Fruit fly (Drosophila melanogaster) whole organism, pupa: ENCODE data around the gene CG32625.

Experiments
- CG10348 ChIP-seq: fragments of 200-800 bp; sonication (Bioruptor generic); IDR thresholded peaks from 2 replicates; pipeline ENCODE4 v1.3.6; 2022; ENCODE audit warnings: missing biosample characterization, missing genetic modification characterization
- CG12605 ChIP-seq: fragments of 200-800 bp; sonication (Bioruptor generic); IDR thresholded peaks from 2 replicates; pipeline ENCODE4 v1.3.6; 2022; ENCODE audit warnings: missing biosample characterization, missing genetic modification characterization
- CG13204 ChIP-seq: fragments of 200-800 bp; sonication (Bioruptor generic); optimal IDR thresholded peaks from 2 replicates; lab custom pipeline; 2018; ENCODE audit warnings: missing biosample characterization, mild to moderate bottlenecking, missing genetic modification characterization, moderate library complexity
- CG14655 ChIP-seq: fragments of 200-800 bp; sonication (Bioruptor generic); optimal IDR thresholded peaks from 3 replicates; lab custom pipeline; 2017; ENCODE audit warnings: mild to moderate bottlenecking, missing biosample characterization, missing genetic modification reagents, missing genetic modification characterization
- CG15710 ChIP-seq: fragments of 200-800 bp; sonication (Bioruptor generic); optimal IDR thresholded peaks from 2 replicates; lab custom pipeline; 2018; ENCODE audit warnings: missing biosample characterization, mild to moderate bottlenecking, missing genetic modification characterization, moderate library complexity
- CG17806 ChIP-seq: fragments of 200-800 bp; sonication (Bioruptor generic); optimal IDR thresholded peaks from 2 replicates; lab custom pipeline; 2018; ENCODE audit warnings: missing biosample characterization, mild to moderate bottlenecking, missing genetic modification characterization, moderate library complexity
- CG32121 ChIP-seq: fragments of 200-800 bp; sonication (Bioruptor generic); IDR thresholded peaks from 2 replicates; pipeline ENCODE4 v1.3.6; 2022; ENCODE audit warnings: missing biosample characterization, missing genetic modification characterization
- CG34367 ChIP-seq: fragments of 200-800 bp; sonication (Bioruptor generic); optimal IDR thresholded peaks from 2 replicates; lab custom pipeline; 2018; ENCODE audit warnings: missing biosample characterization, mild to moderate bottlenecking, missing genetic modification characterization
- CG4496 ChIP-seq: fragments of 200-800 bp; sonication (Bioruptor generic); IDR thresholded peaks from 3 replicates; pipeline ENCODE4 v1.3.6; 2022; ENCODE audit warnings: missing biosample characterization, missing genetic modification characterization
- CG8159 ChIP-seq: fragments of 200-800 bp; sonication (Bioruptor generic); optimal IDR thresholded peaks from 3 replicates; lab custom pipeline; 2018; ENCODE audit warnings: missing biosample characterization, mild to moderate bottlenecking, missing genetic modification characterization, moderate library complexity
- CG8301 ChIP-seq: fragments of 200-800 bp; sonication (Bioruptor generic); optimal IDR thresholded peaks from 2 replicates; lab custom pipeline; 2018; ENCODE audit warnings: missing biosample characterization, mild to moderate bottlenecking, missing genetic modification characterization
- CG9948 ChIP-seq: fragments of 200-800 bp; sonication (Bioruptor generic); optimal IDR thresholded peaks from 2 replicates; lab custom pipeline; 2018; ENCODE audit warnings: missing biosample characterization, mild to moderate bottlenecking, missing genetic modification characterization, moderate library complexity
- D1 ChIP-seq: fragments of 200-800 bp; sonication (Bioruptor generic); optimal IDR thresholded peaks from 2 replicates; lab custom pipeline; 2018; ENCODE audit warnings: missing biosample characterization, mild to moderate bottlenecking, missing genetic modification characterization, moderate library complexity
- EcR ChIP-seq: fragments of 200-800 bp; sonication (Bioruptor generic); optimal IDR thresholded peaks from 3 replicates; lab custom pipeline; 2019; ENCODE audit warnings: missing biosample characterization, missing genetic modification characterization, mild to moderate bottlenecking, moderate library complexity, missing genetic modification reagents
- Ets98B ChIP-seq: fragments of 200-800 bp; sonication (Bioruptor generic); IDR thresholded peaks from 2 replicates; pipeline ENCODE4 v1.3.6; 2022; ENCODE audit warnings: missing biosample characterization, missing genetic modification characterization
- Pif1A ChIP-seq: fragments of 200-800 bp; sonication (Bioruptor generic); optimal IDR thresholded peaks from 3 replicates; lab custom pipeline; 2016; ENCODE audit warnings: missing biosample characterization, missing genetic modification characterization
- Pif1B ChIP-seq: fragments of 200-800 bp; sonication (Bioruptor generic); optimal IDR thresholded peaks from 3 replicates; lab custom pipeline; 2016; ENCODE audit warnings: missing biosample characterization, missing genetic modification characterization
- Snoo ChIP-seq: fragments of 200-800 bp; sonication (Bioruptor generic); optimal IDR thresholded peaks from 3 replicates; lab custom pipeline; 2017; ENCODE audit warnings: missing biosample characterization, mild to moderate bottlenecking, missing genetic modification characterization, inconsistent platforms
- fd96Ca ChIP-seq: fragments of 200-800 bp; sonication (Bioruptor generic); IDR thresholded peaks from 3 replicates; pipeline ENCODE4 v1.3.6; 2022; ENCODE audit warnings: missing biosample characterization, missing genetic modification characterization
- gl ChIP-seq: fragments of 200-800 bp; sonication (Bioruptor generic); optimal IDR thresholded peaks from 2 replicates; lab custom pipeline; 2018; ENCODE audit warnings: missing biosample characterization, mild to moderate bottlenecking, missing genetic modification characterization
- rn ChIP-seq: fragments of 200-800 bp; sonication (Bioruptor generic); IDR thresholded peaks from 2 replicates; pipeline ENCODE4 v1.3.6; 2022; ENCODE audit warnings: missing biosample characterization, missing genetic modification characterization

CG32625 gene

dm6 chrX:13756776-13757312, at the start of gene CG32625, which contains the start of gene Rtc1:
CG32625 (minus strand) TSS chrX:13756826.
Rtc1 (plus strand) TSS chrX:13757179.
- TF ChIP-seq CG14655, result no peak
- peak; percentile 24 for TF ChIP-seq CG17806 (tag; lab: Kevin White, UChicago)
- peak; percentile 42; the same call in 1 of the 2 replicates for TF ChIP-seq Ets98B (GFP tag; lab: Robert Waterston, UW)
- TF ChIP-seq CG8159 (tag; lab: Kevin White, UChicago), result peak; percentile 7
- peak; percentile 20 for TF ChIP-seq CG15710
- peak; percentile 2 for TF ChIP-seq Pif1A
- TF ChIP-seq CG9948 (tag; lab: Kevin White, UChicago), result no peak

dm6 chrX:13805554-13805953, 48.9 kb upstream of the CG32625 start:
- TF ChIP-seq CG4496 (peak; percentile 54; the same call in 1 of the 3 replicates), Ets98B (GFP tag; lab: Robert Waterston, UW) (no peak; the same call in 1 of the 2 replicates), fd96Ca (GFP tag; lab: Robert Waterston, UW) (no peak)

- TF ChIP-seq Ets98B (GFP tag; lab: Robert Waterston, UW), result no peak
- TF ChIP-seq gl (tag; lab: Kevin White, UChicago), result no peak
- no peak for TF ChIP-seq CG13204 (GFP tag; lab: Kevin White, UChicago)
Observed at dm6 chrX:13804398-13804797, 47.8 kb upstream of the CG32625 start.

dm6 chrX:13800680-13801079, 44.1 kb upstream of the CG32625 start:
- no peak for TF ChIP-seq rn (GFP tag; lab: Robert Waterston, UW)
- TF ChIP-seq CG4496, result peak; percentile 48; the same call in 1 of the 3 replicates
- TF ChIP-seq CG8159 (tag; lab: Kevin White, UChicago), result no peak
- no peak for TF ChIP-seq CG17806 (tag; lab: Kevin White, UChicago)
- TF ChIP-seq fd96Ca (GFP tag; lab: Robert Waterston, UW), result 0 out of 3 replicates have a peak, but pooled peaks have one; percentile 30
- TF ChIP-seq CG14655, result no peak
- TF ChIP-seq CG12605, result no peak

- TF ChIP-seq CG10348, result no peak
- no peak for TF ChIP-seq EcR (GFP tag; lab: Kevin White, UChicago)
- no peak for TF ChIP-seq CG34367 (tag; lab: Kevin White, UChicago)
- no peak for TF ChIP-seq Snoo (tag; lab: Kevin White, UChicago)
- no peak for TF ChIP-seq Ets98B (GFP tag; lab: Robert Waterston, UW)
- no peak for TF ChIP-seq Pif1B (GFP tag; lab: Kevin White, UChicago)
- no peak for TF ChIP-seq rn (GFP tag; lab: Robert Waterston, UW)
- no peak for TF ChIP-seq CG8301 (tag; lab: Kevin White, UChicago)
- TF ChIP-seq CG32121, result no peak
Observed at dm6 chrX:13797538-13797937, 40.9 kb upstream of the CG32625 start, which contains the start of gene CG10996. CG10996 (minus strand) TSS chrX:13797638.

dm6 chrX:13792463-13792862, 35.8 kb upstream of the CG32625 start:
- TF ChIP-seq EcR (GFP tag; lab: Kevin White, UChicago) (peak; percentile 32), Pif1A (no peak), CG8159 (tag; lab: Kevin White, UChicago) (no peak), D1 (tag; lab: Kevin White, UChicago) (no peak)

- TF ChIP-seq rn (GFP tag; lab: Robert Waterston, UW), result no peak
- TF ChIP-seq Pif1A, result no peak
- TF ChIP-seq CG4496, result no peak
- no peak for TF ChIP-seq Ets98B (GFP tag; lab: Robert Waterston, UW)
- no peak for TF ChIP-seq CG32121
- TF ChIP-seq gl (tag; lab: Kevin White, UChicago), result no peak
- no peak for TF ChIP-seq fd96Ca (GFP tag; lab: Robert Waterston, UW)
- no peak for TF ChIP-seq D1 (tag; lab: Kevin White, UChicago)
- no peak for TF ChIP-seq CG14655
- TF ChIP-seq CG34367 (tag; lab: Kevin White, UChicago), result no peak
- TF ChIP-seq Snoo (tag; lab: Kevin White, UChicago), result no peak
- TF ChIP-seq CG8301 (tag; lab: Kevin White, UChicago), result no peak
- TF ChIP-seq CG12605, result no peak
- TF ChIP-seq CG15710, result no peak
- TF ChIP-seq EcR (GFP tag; lab: Kevin White, UChicago), result no peak
- no peak for TF ChIP-seq Pif1B (GFP tag; lab: Kevin White, UChicago)
- no peak for TF ChIP-seq CG8159 (tag; lab: Kevin White, UChicago)
- TF ChIP-seq CG13204 (GFP tag; lab: Kevin White, UChicago), result no peak
- no peak for TF ChIP-seq CG9948 (tag; lab: Kevin White, UChicago)
Observed at dm6 chrX:13791011-13791410, 34.4 kb upstream of the CG32625 start, which contains the start of gene CG10993. CG10993 (minus strand) TSS chrX:13791111.
